Worm (Caenorhabditis elegans): ENCODE data around the gene lpr-5.

Gene lpr-5

DNA sequence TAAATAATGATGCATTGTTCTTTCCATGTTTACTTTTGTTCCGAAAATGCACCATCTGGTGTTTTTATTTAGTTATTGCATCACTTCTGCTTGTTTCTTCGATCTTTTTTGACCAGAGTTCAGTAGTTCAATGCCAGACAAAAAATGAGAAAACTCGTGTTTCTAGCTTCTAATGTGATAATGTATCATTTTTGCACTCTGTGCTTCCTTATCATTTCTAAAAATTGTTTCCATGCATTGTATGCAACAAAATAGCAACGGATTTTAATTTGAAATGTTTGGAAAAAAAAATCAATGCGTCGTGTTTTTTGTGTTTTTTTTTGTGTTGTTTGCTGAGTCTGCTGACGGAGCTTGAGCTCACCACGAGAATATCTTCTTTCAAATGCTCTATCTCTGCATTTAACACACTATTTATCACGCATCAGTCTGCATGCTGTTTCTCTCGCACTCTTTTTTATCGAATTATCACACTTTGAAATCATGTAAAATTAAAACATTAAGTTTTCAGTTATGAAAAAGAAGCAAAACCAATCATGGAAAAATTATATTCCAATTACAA is 18.3 kb downstream of the lpr-5 start, which contains the start of gene sulp-7:
Gene sulp-7 (plus strand): TSS at position 509 of the 559 bp plus-strand sequence.
- TF ChIP-seq unc-62 (GFP tag; optimal IDR thresholded peaks at IDR 0.05) (no peak), ces-1 (GFP tag; optimal IDR thresholded peaks at IDR 0.05) (no peak), M03D4.4 (tag; optimal IDR thresholded peaks at IDR 0.05) (no peak), bed-3 (GFP tag; optimal IDR thresholded peaks at IDR 0.05) (no peak), nhr-76 (tag; optimal IDR thresholded peaks at IDR 0.05) (no peak), lsy-2 (tag; optimal IDR thresholded peaks at IDR 0.05) (no peak), unc-120 (tag; optimal IDR thresholded peaks at IDR 0.05; ENCODE audit: poor library complexity, severe bottlenecking) (no peak), ham-2 (GFP tag; optimal IDR thresholded peaks at IDR 0.05) (no peak), flh-1 (GFP tag; optimal IDR thresholded peaks at IDR 0.05) (no peak), elt-3 (tag; optimal IDR thresholded peaks at IDR 0.05) (no peak), mep-1 (tag; optimal IDR thresholded peaks at IDR 0.05) (no peak), drap-1 (GFP tag; optimal IDR thresholded peaks at IDR 0.05) (no peak), nhr-237 (tag; optimal IDR thresholded peaks at IDR 0.05) (no peak), nhr-2 (tag; optimal IDR thresholded peaks at IDR 0.05) (no peak), nhr-12 (tag; optimal IDR thresholded peaks at IDR 0.05) (no peak), ztf-11 (tag; optimal IDR thresholded peaks at IDR 0.05) (no peak), lin-13 (tag; optimal IDR thresholded peaks at IDR 0.05) (no peak), cnd-1 (tag; optimal IDR thresholded peaks at IDR 0.05) (no peak)

DNA sequence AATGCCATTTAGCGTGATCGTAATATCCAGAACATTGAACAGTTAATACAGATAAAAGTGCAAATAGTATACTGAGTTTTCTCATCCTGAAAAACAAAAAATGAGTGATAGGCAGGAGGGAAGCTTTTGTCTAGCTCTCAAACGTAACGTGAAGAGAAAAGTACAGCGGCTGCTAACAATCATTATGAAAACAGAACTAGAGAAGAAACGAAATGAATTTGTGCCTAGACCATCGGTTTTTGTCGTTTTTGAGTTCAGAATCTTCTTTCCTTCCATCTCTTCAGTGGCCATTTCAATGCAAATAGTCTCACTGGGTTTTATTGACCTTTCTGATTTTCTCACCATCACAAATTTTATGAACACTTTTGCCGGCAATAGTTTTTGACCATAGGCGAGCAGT is 23.2 kb downstream of the lpr-5 start, which contains the start of gene W04G3.7:
Gene W04G3.7 (minus strand): TSS at position 101 of the 400 bp plus-strand sequence.
- TF ChIP-seq flh-1 (GFP tag; optimal IDR thresholded peaks at IDR 0.05) (no peak), nhr-76 (tag; optimal IDR thresholded peaks at IDR 0.05) (no peak), tbx-8 (GFP tag; optimal IDR thresholded peaks at IDR 0.05) (no peak), lin-13 (tag; optimal IDR thresholded peaks at IDR 0.05) (no peak), ceh-39 (tag; optimal IDR thresholded peaks at IDR 0.05) (no peak), nhr-28 (tag; optimal IDR thresholded peaks at IDR 0.05) (no peak), hlh-1 (tag; optimal IDR thresholded peaks at IDR 0.05) (no peak), cnd-1 (tag; optimal IDR thresholded peaks at IDR 0.05) (no peak), lsy-2 (tag; optimal IDR thresholded peaks at IDR 0.05) (no peak), snpc-4 (tag; optimal IDR thresholded peaks at IDR 0.05) (no peak), drap-1 (GFP tag; optimal IDR thresholded peaks at IDR 0.05) (no peak), nhr-2 (tag; optimal IDR thresholded peaks at IDR 0.05) (no peak)

DNA sequence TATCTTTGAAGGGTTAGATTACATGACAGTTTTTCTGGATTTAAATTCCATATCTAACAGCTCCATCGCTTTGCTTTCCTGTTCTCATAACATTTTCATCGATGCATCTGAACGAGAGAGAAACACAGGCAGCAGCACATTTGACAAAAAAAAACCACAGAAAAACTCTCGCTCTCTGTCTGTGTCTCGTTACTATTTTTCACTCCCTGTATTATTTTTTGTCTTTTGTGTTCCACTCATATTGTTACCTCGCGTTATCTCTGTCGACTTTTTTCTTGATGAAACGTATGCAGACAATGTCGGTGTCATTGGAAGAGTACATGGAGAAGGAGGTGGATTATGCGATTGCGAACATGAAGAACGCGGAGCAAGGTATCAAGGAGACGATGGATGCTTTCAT is 27.0 kb downstream of the lpr-5 start, which contains the start of gene W04G3.11:
Gene W04G3.11 (plus strand): TSS at position 244 of the 400 bp plus-strand sequence.
- no peak for TF ChIP-seq sem-2 (GFP tag; optimal IDR thresholded peaks at IDR 0.05)
- TF ChIP-seq blmp-1 (tag; optimal IDR thresholded peaks at IDR 0.05): no peak
- no peak for TF ChIP-seq elt-1 (tag; optimal IDR thresholded peaks at IDR 0.05; ENCODE audit: borderline replicate concordance, insufficient read depth)
- no peak for TF ChIP-seq lin-32 (GFP tag; optimal IDR thresholded peaks at IDR 0.05)
- TF ChIP-seq nhr-76 (tag; optimal IDR thresholded peaks at IDR 0.05): no peak
- TF ChIP-seq bed-3 (GFP tag; optimal IDR thresholded peaks at IDR 0.05): no peak
- no peak for TF ChIP-seq ceh-83 (GFP tag; optimal IDR thresholded peaks at IDR 0.05)
- TF ChIP-seq ham-2 (GFP tag; optimal IDR thresholded peaks at IDR 0.05): no peak
- no peak for TF ChIP-seq flh-1 (GFP tag; optimal IDR thresholded peaks at IDR 0.05)
- TF ChIP-seq unc-120 (tag; optimal IDR thresholded peaks at IDR 0.05; ENCODE audit: poor library complexity, severe bottlenecking): no peak
- no peak for TF ChIP-seq pha-4 (tag; optimal IDR thresholded peaks at IDR 0.05)
- no peak for TF ChIP-seq unc-39 (tag; optimal IDR thresholded peaks at IDR 0.05)
- no peak for TF ChIP-seq zip-8 (tag; optimal IDR thresholded peaks at IDR 0.05)
- no peak for TF ChIP-seq lsy-2 (tag; optimal IDR thresholded peaks at IDR 0.05)

ce11 chrX:11093985-11094593 is 32.2 kb downstream of the lpr-5 start:
- TF ChIP-seq mab-5 (tag; optimal IDR thresholded peaks at IDR 0.05) (peak; percentile 93), M03D4.4 (tag; optimal IDR thresholded peaks at IDR 0.05) (peak; percentile 82), pha-4 (tag; optimal IDR thresholded peaks at IDR 0.05) (peak; percentile 99), ztf-11 (tag; optimal IDR thresholded peaks at IDR 0.05) (peak; percentile 98), drap-1 (GFP tag; optimal IDR thresholded peaks at IDR 0.05) (peak; percentile 98), lin-13 (tag; optimal IDR thresholded peaks at IDR 0.05) (peak; percentile 94), sptf-1 (tag; optimal IDR thresholded peaks at IDR 0.05) (peak; percentile 93), blmp-1 (tag; optimal IDR thresholded peaks at IDR 0.05) (peak; percentile 58), snpc-4 (tag; optimal IDR thresholded peaks at IDR 0.05) (no peak), mep-1 (tag; optimal IDR thresholded peaks at IDR 0.05) (peak; percentile 99), hlh-1 (tag; optimal IDR thresholded peaks at IDR 0.05) (peak; percentile 92), ceh-43 (GFP tag; optimal IDR thresholded peaks at IDR 0.05) (peak; percentile 11), ceh-83 (GFP tag; optimal IDR thresholded peaks at IDR 0.05) (peak; percentile 65), nhr-12 (tag; optimal IDR thresholded peaks at IDR 0.05) (peak; percentile 100), ces-1 (GFP tag; optimal IDR thresholded peaks at IDR 0.05) (peak; percentile 99), unc-62 (GFP tag; optimal IDR thresholded peaks at IDR 0.05) (peak; percentile 97), ham-2 (GFP tag; optimal IDR thresholded peaks at IDR 0.05) (no peak), lsy-2 (tag; optimal IDR thresholded peaks at IDR 0.05) (peak; percentile 91), nhr-237 (tag; optimal IDR thresholded peaks at IDR 0.05) (peak; percentile 100), unc-39 (tag; optimal IDR thresholded peaks at IDR 0.05) (peak; percentile 94), lin-32 (GFP tag; optimal IDR thresholded peaks at IDR 0.05) (peak; percentile 83), elt-3 (tag; optimal IDR thresholded peaks at IDR 0.05) (peak; percentile 96), tbx-8 (GFP tag; optimal IDR thresholded peaks at IDR 0.05) (peak; percentile 19), nhr-76 (tag; optimal IDR thresholded peaks at IDR 0.05) (peak; percentile 53), bed-3 (GFP tag; optimal IDR thresholded peaks at IDR 0.05) (peak; percentile 30), unc-120 (tag; optimal IDR thresholded peaks at IDR 0.05; ENCODE audit: poor library complexity, severe bottlenecking) (peak; percentile 82), ceh-39 (tag; optimal IDR thresholded peaks at IDR 0.05) (peak; percentile 91), flh-1 (GFP tag; optimal IDR thresholded peaks at IDR 0.05) (no peak), zip-8 (tag; optimal IDR thresholded peaks at IDR 0.05) (no peak), nhr-2 (tag; optimal IDR thresholded peaks at IDR 0.05) (peak; percentile 73), sem-2 (GFP tag; optimal IDR thresholded peaks at IDR 0.05) (no peak), cnd-1 (tag; optimal IDR thresholded peaks at IDR 0.05) (peak; percentile 93), mls-2 (tag; optimal IDR thresholded peaks at IDR 0.05) (peak; percentile 93), nhr-28 (tag; optimal IDR thresholded peaks at IDR 0.05) (peak; percentile 79), elt-1 (tag; optimal IDR thresholded peaks at IDR 0.05; ENCODE audit: borderline replicate concordance, insufficient read depth) (peak; percentile 73)
